Worm (Caenorhabditis elegans) whole organism, early embryonic: ENCODE results near the gene ccdc-47.

Experiments used
- B0310.2 ChIP-seq: sonication (generic microtip); optimal IDR thresholded peaks from 2 replicates; lab custom pipeline; 2016; ENCODE audit warnings: mild to moderate bottlenecking, missing genetic modification characterization, missing compliant biosample characterization
- F13C5.2 ChIP-seq: sonication (generic microtip); optimal IDR thresholded peaks from 2 replicates; lab custom pipeline; 2017; ENCODE audit warnings: mild to moderate bottlenecking, missing genetic modification characterization, inconsistent platforms, missing compliant biosample characterization
- aly-1 ChIP-seq: sonication (generic microtip); optimal IDR thresholded peaks from 2 replicates; lab custom pipeline; 2016; ENCODE audit warnings: missing genetic modification characterization, missing compliant biosample characterization
- ama-1 ChIP-seq: fragments of 150-350 bp; optimal IDR thresholded peaks from 2 replicates; lab custom pipeline; 2014
- ceh-13 ChIP-seq: fragments of 200-800 bp; sonication (Bioruptor generic); optimal IDR thresholded peaks from 2 replicates; lab custom pipeline; 2018; ENCODE audit warnings: mild to moderate bottlenecking, missing genetic modification characterization, missing compliant biosample characterization
- ceh-36 ChIP-seq: sonication (generic microtip); optimal IDR thresholded peaks from 2 replicates; lab custom pipeline; 2016; ENCODE audit warnings: missing genetic modification characterization, inconsistent platforms, missing compliant biosample characterization
- ets-7 ChIP-seq: sonication (generic microtip); optimal IDR thresholded peaks from 2 replicates; lab custom pipeline; 2016; ENCODE audit warnings: missing genotype, missing genetic modification characterization, missing compliant biosample characterization
- flt-1 ChIP-seq: fragments of 200-800 bp; sonication (Bioruptor generic); IDR thresholded peaks from 2 replicates; pipeline ENCODE4 v1.3.6; 2022; ENCODE audit warnings: missing genetic modification characterization, missing compliant biosample characterization
- hmbx-1 ChIP-seq: sonication (generic microtip); optimal IDR thresholded peaks from 2 replicates; lab custom pipeline; 2016; ENCODE audit warnings: mild to moderate bottlenecking, missing genetic modification characterization, missing compliant biosample characterization
- hmg-4 ChIP-seq: fragments of 200-800 bp; sonication (Bioruptor generic); optimal IDR thresholded peaks from 2 replicates; lab custom pipeline; 2018; ENCODE audit warnings: mild to moderate bottlenecking, missing genetic modification characterization, missing compliant biosample characterization
- hnd-1 ChIP-seq: sonication (generic microtip); optimal IDR thresholded peaks from 2 replicates; lab custom pipeline; 2016; ENCODE audit warnings: missing genetic modification characterization, missing compliant biosample characterization
- pes-1 ChIP-seq: fragments of 200-800 bp; sonication (Bioruptor generic); IDR thresholded peaks from 2 replicates; pipeline ENCODE4 v1.3.6; 2022; ENCODE audit warnings: missing genetic modification reagents, missing genetic modification characterization, missing compliant biosample characterization
- scrt-1 ChIP-seq: fragments of 200-800 bp; sonication (Bioruptor generic); IDR thresholded peaks from 2 replicates; pipeline ENCODE4 v1.3.6; 2022; ENCODE audit warnings: missing genetic modification characterization, missing compliant biosample characterization
- sea-1 ChIP-seq: fragments of 200-800 bp; sonication (Bioruptor generic); conservative IDR thresholded peaks from 2 replicates; pipeline ENCODE4 v1.3.6; 2022; ENCODE audit warnings: missing genetic modification characterization, missing compliant biosample characterization
- tbx-11 ChIP-seq: fragments of 200-800 bp; sonication (Bioruptor generic); IDR thresholded peaks from 2 replicates; pipeline ENCODE4 v1.3.6; 2022; ENCODE audit warnings: missing genetic modification characterization, missing compliant biosample characterization
- tbx-37 ChIP-seq: fragments of 200-800 bp; sonication (Bioruptor generic); conservative IDR thresholded peaks from 2 replicates; pipeline ENCODE4 v1.3.6; 2022; ENCODE audit warnings: missing genetic modification reagents, missing genetic modification characterization, missing compliant biosample characterization
- tra-4 ChIP-seq: sonication (generic microtip); optimal IDR thresholded peaks from 2 replicates; lab custom pipeline; 2017; ENCODE audit warnings: missing genetic modification characterization, missing compliant biosample characterization

ccdc-47 gene

ce11 chrIII:3883146-3883545 lies 33.6 kb upstream of the ccdc-47 start:
- no peak for TF ChIP-seq pes-1 (GFP tag; lab: Robert Waterston, UW)
- no peak for TF ChIP-seq F13C5.2 (tag; lab: Kevin White, UChicago)
- TF ChIP-seq B0310.2, result no peak
- TF ChIP-seq tra-4 (tag; lab: Kevin White, UChicago), result no peak
- TF ChIP-seq ama-1 (lab: Kevin White, UChicago), result no peak
- no peak for TF ChIP-seq ceh-13
- no peak for TF ChIP-seq tbx-11 (GFP tag; lab: Robert Waterston, UW)
- no peak for TF ChIP-seq sea-1 (GFP tag; lab: Robert Waterston, UW)
- TF ChIP-seq hnd-1 (tag; lab: Kevin White, UChicago), result no peak
- no peak for TF ChIP-seq ceh-36 (tag; lab: Kevin White, UChicago)
- TF ChIP-seq hmbx-1 (tag; lab: Kevin White, UChicago), result no peak
- TF ChIP-seq tbx-37 (GFP tag; lab: Robert Waterston, UW), result no peak
- no peak for TF ChIP-seq ets-7
- TF ChIP-seq flt-1, result no peak

- TF ChIP-seq ceh-36 (tag; lab: Kevin White, UChicago), result no peak
- TF ChIP-seq hmbx-1 (tag; lab: Kevin White, UChicago), result no peak
- TF ChIP-seq hmg-4 (GFP tag; lab: Kevin White, UChicago), result peak; percentile 18
Observed at ce11 chrIII:3887586-3887985, 29.2 kb upstream of the ccdc-47 start.

ce11 chrIII:3889896-3890295 lies 26.9 kb upstream of the ccdc-47 start:
- TF ChIP-seq ceh-13 (no peak), flt-1 (no peak), F13C5.2 (tag; lab: Kevin White, UChicago) (no peak), tra-4 (tag; lab: Kevin White, UChicago) (no peak), tbx-11 (GFP tag; lab: Robert Waterston, UW) (no peak)

ce11 chrIII:3893992-3894391 lies 22.8 kb upstream of the ccdc-47 start:
- TF ChIP-seq aly-1 (tag; lab: Kevin White, UChicago) (no peak), tra-4 (tag; lab: Kevin White, UChicago) (no peak), tbx-11 (GFP tag; lab: Robert Waterston, UW) (no peak), tbx-37 (GFP tag; lab: Robert Waterston, UW) (no peak), pes-1 (GFP tag; lab: Robert Waterston, UW) (no peak), B0310.2 (no peak), hmg-4 (GFP tag; lab: Kevin White, UChicago) (no peak), ceh-36 (tag; lab: Kevin White, UChicago) (no peak)

- TF ChIP-seq pes-1 (GFP tag; lab: Robert Waterston, UW) (peak; percentile 74), tbx-37 (GFP tag; lab: Robert Waterston, UW) (peak; percentile 43; the same call in 1 of the 2 replicates), flt-1 (peak; percentile 82), sea-1 (GFP tag; lab: Robert Waterston, UW) (peak; percentile 54; the same call in 1 of the 2 replicates)
Observed at ce11 chrIII:3897116-3897845, 19.5 kb upstream of the ccdc-47 start.

ce11 chrIII:3898354-3898753 lies 18.4 kb upstream of the ccdc-47 start:
- TF ChIP-seq ceh-36 (tag; lab: Kevin White, UChicago) (peak; percentile 43), hmg-4 (GFP tag; lab: Kevin White, UChicago) (no peak)

- no peak for TF ChIP-seq ceh-13
- TF ChIP-seq ceh-36 (tag; lab: Kevin White, UChicago), result no peak
- TF ChIP-seq hmbx-1 (tag; lab: Kevin White, UChicago), result no peak
- no peak for TF ChIP-seq scrt-1 (GFP tag; lab: Robert Waterston, UW)
- TF ChIP-seq ama-1 (lab: Kevin White, UChicago), result no peak
- TF ChIP-seq sea-1 (GFP tag; lab: Robert Waterston, UW), result no peak
- TF ChIP-seq tra-4 (tag; lab: Kevin White, UChicago), result no peak
- TF ChIP-seq pes-1 (GFP tag; lab: Robert Waterston, UW), result no peak
- TF ChIP-seq B0310.2, result no peak
- no peak for TF ChIP-seq flt-1
- TF ChIP-seq hnd-1 (tag; lab: Kevin White, UChicago), result no peak
- no peak for TF ChIP-seq tbx-11 (GFP tag; lab: Robert Waterston, UW)
- TF ChIP-seq ets-7, result no peak
Observed at ce11 chrIII:3898850-3899249, 17.9 kb upstream of the ccdc-47 start.

- TF ChIP-seq ama-1 (lab: Kevin White, UChicago), result no peak
- TF ChIP-seq ceh-13, result no peak
- no peak for TF ChIP-seq flt-1
- no peak for TF ChIP-seq aly-1 (tag; lab: Kevin White, UChicago)
- TF ChIP-seq hmbx-1 (tag; lab: Kevin White, UChicago), result no peak
- no peak for TF ChIP-seq sea-1 (GFP tag; lab: Robert Waterston, UW)
- no peak for TF ChIP-seq pes-1 (GFP tag; lab: Robert Waterston, UW)
- no peak for TF ChIP-seq hnd-1 (tag; lab: Kevin White, UChicago)
- TF ChIP-seq tbx-11 (GFP tag; lab: Robert Waterston, UW), result no peak
- TF ChIP-seq tbx-37 (GFP tag; lab: Robert Waterston, UW), result no peak
- no peak for TF ChIP-seq B0310.2
- TF ChIP-seq scrt-1 (GFP tag; lab: Robert Waterston, UW), result no peak
- no peak for TF ChIP-seq tra-4 (tag; lab: Kevin White, UChicago)
Observed at ce11 chrIII:3901542-3901941, 15.2 kb upstream of the ccdc-47 start, which contains the start of gene tir-1. Gene tir-1 (minus strand): TSS chrIII:3901642.
